Worm (Caenorhabditis elegans) whole organism, late embryonic: ENCODE results near the gene lelo-2.
A peak's percentile ranks its signal among the peaks of the same experiment; 100 is the strongest.

ENCODE experiments used
- C08G9.2 ChIP-seq: sonication (generic microtip); optimal IDR thresholded peaks from 2 replicates; lab custom pipeline; 2016; ENCODE audit warnings: mild to moderate bottlenecking, missing genetic modification characterization, moderate library complexity, missing compliant biosample characterization
- K02D7.2 ChIP-seq: sonication (generic microtip); optimal IDR thresholded peaks from 2 replicates; lab custom pipeline; 2017; ENCODE audit warnings: mild to moderate bottlenecking, missing genetic modification characterization, missing compliant biosample characterization
- T23F11.4 ChIP-seq: fragments of 200-800 bp; sonication (Bioruptor generic); optimal IDR thresholded peaks from 2 replicates; lab custom pipeline; 2018; ENCODE audit warnings: mild to moderate bottlenecking, missing genetic modification characterization, missing compliant biosample characterization
- Y22D7AL.16 ChIP-seq: sonication (generic microtip); optimal IDR thresholded peaks from 2 replicates; lab custom pipeline; 2016; ENCODE audit warnings: missing genetic modification characterization, missing compliant biosample characterization
- ama-1 ChIP-seq: fragments of 150-350 bp; optimal IDR thresholded peaks from 2 replicates; lab custom pipeline; 2014
- ceh-18 ChIP-seq: sonication (generic microtip); optimal IDR thresholded peaks from 2 replicates; lab custom pipeline; 2016; ENCODE audit warnings: missing genetic modification characterization, missing compliant biosample characterization
- ceh-2 ChIP-seq: sonication (generic microtip); optimal IDR thresholded peaks from 2 replicates; lab custom pipeline; 2016; ENCODE audit warnings: missing genotype, missing genetic modification characterization, missing compliant biosample characterization
- ceh-22 ChIP-seq: sonication (generic microtip); optimal IDR thresholded peaks from 2 replicates; lab custom pipeline; 2017; ENCODE audit warnings: missing biosample characterization, missing genetic modification characterization
- ceh-31 ChIP-seq: sonication (generic microtip); optimal IDR thresholded peaks from 2 replicates; lab custom pipeline; 2016; ENCODE audit warnings: missing genetic modification characterization, missing compliant biosample characterization
- ceh-34 ChIP-seq: sonication (generic microtip); optimal IDR thresholded peaks from 2 replicates; lab custom pipeline; 2016; ENCODE audit warnings: mild to moderate bottlenecking, missing genetic modification characterization, missing compliant biosample characterization
- ceh-48 ChIP-seq: sonication (generic microtip); optimal IDR thresholded peaks from 2 replicates; lab custom pipeline; 2016; ENCODE audit warnings: missing genetic modification characterization, inconsistent platforms, missing compliant biosample characterization
- ceh-9 ChIP-seq: sonication (generic microtip); optimal IDR thresholded peaks from 2 replicates; lab custom pipeline; 2016; ENCODE audit warnings: mild to moderate bottlenecking, missing genetic modification characterization, inconsistent platforms, missing compliant biosample characterization
- che-1 ChIP-seq: sonication (generic microtip); optimal IDR thresholded peaks from 2 replicates; lab custom pipeline; 2016; ENCODE audit warnings: mild to moderate bottlenecking, missing genetic modification characterization, missing compliant biosample characterization
- dmd-4 ChIP-seq: sonication (generic microtip); optimal IDR thresholded peaks from 2 replicates; lab custom pipeline; 2016; ENCODE audit warnings: borderline replicate concordance, missing genetic modification characterization, missing compliant biosample characterization
- elt-2 ChIP-seq: sonication (generic microtip); optimal IDR thresholded peaks from 2 replicates; lab custom pipeline; 2016; ENCODE audit warnings: missing genetic modification reagents, missing genetic modification characterization, missing compliant biosample characterization
- ets-4 ChIP-seq: sonication (generic microtip); optimal IDR thresholded peaks from 2 replicates; lab custom pipeline; 2016; ENCODE audit warnings: missing genetic modification characterization, missing compliant biosample characterization
- eyg-1 ChIP-seq: sonication (generic microtip); optimal IDR thresholded peaks from 2 replicates; lab custom pipeline; 2016; ENCODE audit warnings: missing genotype, missing genetic modification characterization, missing compliant biosample characterization
- fkh-10 ChIP-seq: fragments of 150-350 bp; optimal IDR thresholded peaks from 2 replicates; lab custom pipeline; 2014; ENCODE audit warnings: missing biosample characterization, missing genetic modification reagents, missing genetic modification characterization
- fkh-6 ChIP-seq: sonication (generic microtip); optimal IDR thresholded peaks from 2 replicates; lab custom pipeline; 2016; ENCODE audit warnings: missing genetic modification characterization, missing compliant biosample characterization
- gmeb-2 ChIP-seq: sonication (generic microtip); optimal IDR thresholded peaks from 2 replicates; lab custom pipeline; 2016; ENCODE audit warnings: missing genetic modification characterization, inconsistent platforms, missing compliant biosample characterization
- hlh-13 ChIP-seq: fragments of 200-800 bp; sonication (Bioruptor generic); optimal IDR thresholded peaks from 2 replicates; lab custom pipeline; 2018; ENCODE audit warnings: mild to moderate bottlenecking, missing genetic modification characterization, missing compliant biosample characterization
- hlh-30 ChIP-seq: sonication (generic microtip); optimal IDR thresholded peaks from 2 replicates; lab custom pipeline; 2017; ENCODE audit warnings: antibody characterized with exemption, missing genetic modification characterization, missing compliant biosample characterization; ENCODE audit not compliant: insufficient read depth
- hlh-6 ChIP-seq: sonication (generic microtip); optimal IDR thresholded peaks from 2 replicates; lab custom pipeline; 2016; ENCODE audit warnings: missing genotype, missing genetic modification characterization, missing compliant biosample characterization
- lin-11 ChIP-seq: fragments of 200-800 bp; sonication (Bioruptor generic); optimal IDR thresholded peaks from 2 replicates; lab custom pipeline; 2018; ENCODE audit warnings: mild to moderate bottlenecking, missing genetic modification characterization, missing compliant biosample characterization
- madf-2 ChIP-seq: sonication (generic microtip); optimal IDR thresholded peaks from 2 replicates; lab custom pipeline; 2017; ENCODE audit warnings: missing genetic modification characterization, missing compliant biosample characterization
- nfya-1 ChIP-seq: sonication (generic microtip); optimal IDR thresholded peaks from 2 replicates; lab custom pipeline; 2017; ENCODE audit warnings: missing genetic modification characterization, mild to moderate bottlenecking, missing compliant biosample characterization, antibody characterized with exemption, moderate library complexity
- nhr-11 ChIP-seq: fragments of 150-350 bp; optimal IDR thresholded peaks from 2 replicates; lab custom pipeline; 2014; ENCODE audit warnings: missing biosample characterization, missing genetic modification characterization
- odd-2 ChIP-seq: sonication (generic microtip); optimal IDR thresholded peaks from 2 replicates; lab custom pipeline; 2017; ENCODE audit warnings: antibody characterized with exemption, mild to moderate bottlenecking, missing genetic modification characterization, missing compliant biosample characterization
- pat-9 ChIP-seq: fragments of 200-800 bp; sonication (Bioruptor generic); optimal IDR thresholded peaks from 2 replicates; lab custom pipeline; 2018; ENCODE audit warnings: mild to moderate bottlenecking, missing genetic modification characterization, moderate library complexity, missing compliant biosample characterization
- pha-2 ChIP-seq: sonication (generic microtip); optimal IDR thresholded peaks from 2 replicates; lab custom pipeline; 2017; ENCODE audit warnings: mild to moderate bottlenecking, missing genetic modification characterization, missing compliant biosample characterization
- pros-1 ChIP-seq: fragments of 150-350 bp; optimal IDR thresholded peaks from 2 replicates; lab custom pipeline; 2014; ENCODE audit warnings: missing biosample characterization, missing genetic modification reagents, missing genetic modification characterization
- rnt-1 ChIP-seq: sonication (generic microtip); optimal IDR thresholded peaks from 2 replicates; lab custom pipeline; 2016; ENCODE audit warnings: missing genetic modification characterization, missing compliant biosample characterization
- sdc-2 ChIP-seq: sonication (generic microtip); optimal IDR thresholded peaks from 2 replicates; lab custom pipeline; 2016; ENCODE audit warnings: missing genotype, missing genetic modification characterization, missing compliant biosample characterization
- sox-4 ChIP-seq: sonication (generic microtip); optimal IDR thresholded peaks from 2 replicates; lab custom pipeline; 2017; ENCODE audit warnings: mild to moderate bottlenecking, missing genetic modification characterization, inconsistent platforms, missing compliant biosample characterization
- syd-9 ChIP-seq: sonication (generic microtip); optimal IDR thresholded peaks from 2 replicates; lab custom pipeline; 2016; ENCODE audit warnings: mild to moderate bottlenecking, missing genetic modification characterization, moderate library complexity, missing compliant biosample characterization
- tbx-7 ChIP-seq: sonication (generic microtip); optimal IDR thresholded peaks from 2 replicates; lab custom pipeline; 2016; ENCODE audit warnings: missing genotype, missing genetic modification characterization, missing compliant biosample characterization
- ttx-3 ChIP-seq: sonication (generic microtip); optimal IDR thresholded peaks from 2 replicates; lab custom pipeline; 2016; ENCODE audit warnings: missing genetic modification reagents, missing genetic modification characterization, missing compliant biosample characterization
- unc-3 ChIP-seq, 2 experiments: fragments of 200-800 bp in 1 of 2; sonication (Bioruptor generic) in 1 of 2; sonication (generic microtip) in 1 of 2; conservative IDR thresholded peaks in 1 of 2; optimal IDR thresholded peaks in 1 of 2; 2 replicates each; pipeline versions ENCODE4 v1.3.6 to Lab custom; 2016 to 2022; ENCODE audit warnings: missing compliant biosample characterization in 2 of 2, missing genetic modification characterization in 2 of 2, missing genetic modification reagents in 1 of 2
- unc-42 ChIP-seq: sonication (generic microtip); optimal IDR thresholded peaks from 2 replicates; lab custom pipeline; 2016; ENCODE audit warnings: missing genotype, missing genetic modification characterization, missing compliant biosample characterization
- zip-5 ChIP-seq: sonication (generic microtip); optimal IDR thresholded peaks from 2 replicates; lab custom pipeline; 2016; ENCODE audit warnings: missing genetic modification characterization, missing compliant biosample characterization
- ztf-16 ChIP-seq: sonication (generic microtip); optimal IDR thresholded peaks from 2 replicates; lab custom pipeline; 2017; ENCODE audit warnings: missing genetic modification characterization, missing compliant biosample characterization

The lelo-2 gene

ce11 chrIII:1424305-1424704 lies 2.7 kb downstream of the lelo-2 start (continued):
- peak; percentile 55 for TF ChIP-seq ttx-3 (tag; lab: Kevin White, UChicago)
- TF ChIP-seq pros-1 = no peak
- peak; percentile 63 for TF ChIP-seq elt-2 (tag; lab: Kevin White, UChicago)
- TF ChIP-seq eyg-1 (tag; lab: Kevin White, UChicago) = no peak
- peak; percentile 45 for TF ChIP-seq dmd-4
- peak; percentile 73 for TF ChIP-seq fkh-6 (tag; lab: Kevin White, UChicago)
- TF ChIP-seq pat-9 (tag; lab: Kevin White, UChicago) = peak; percentile 40
- TF ChIP-seq zip-5 (tag; lab: Kevin White, UChicago) = no peak
- TF ChIP-seq ceh-2 (tag; lab: Kevin White, UChicago) = peak; percentile 10
- TF ChIP-seq ceh-31 = peak; percentile 57
- no peak for TF ChIP-seq syd-9 (tag; lab: Kevin White, UChicago)
- peak; percentile 76 for TF ChIP-seq che-1 (tag; lab: Kevin White, UChicago)
- TF ChIP-seq unc-3 (GFP tag; conservative IDR thresholded peaks at IDR 0.05; lab: Robert Waterston, UW) = peak; percentile 75
- TF ChIP-seq unc-3 (tag; optimal IDR thresholded peaks at IDR 0.05; lab: Kevin White, UChicago) = peak; percentile 48
- peak; percentile 37 for TF ChIP-seq unc-42 (tag; lab: Kevin White, UChicago)
- TF ChIP-seq ceh-9 (tag; lab: Kevin White, UChicago) = peak; percentile 38

DNA sequence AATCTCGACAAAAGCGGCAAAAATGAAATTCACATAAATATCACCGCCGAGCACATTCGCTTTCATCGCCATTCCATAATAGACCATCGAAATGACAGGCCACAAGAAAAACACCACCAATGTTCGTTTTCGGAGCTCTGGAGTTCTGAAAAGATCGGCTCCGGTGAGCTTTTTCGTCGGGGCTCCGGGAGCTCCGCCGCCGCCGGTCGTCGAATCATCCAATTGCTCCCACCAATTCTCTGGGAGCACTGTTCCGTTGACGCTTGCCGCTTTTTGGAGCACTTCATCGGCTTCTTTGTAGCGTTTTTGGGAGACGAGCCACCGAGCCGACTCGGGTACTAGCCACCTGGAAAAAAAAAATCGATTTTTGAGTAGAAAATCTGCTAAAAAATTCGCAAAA lies 5.6 kb downstream of the lelo-2 start:
- TF ChIP-seq ets-4 (tag; lab: Kevin White, UChicago) (no peak), lin-11 (tag; lab: Kevin White, UChicago) (no peak), ceh-18 (tag; lab: Kevin White, UChicago) (no peak), tbx-7 (tag; lab: Kevin White, UChicago) (no peak), fkh-10 (GFP tag; lab: Kevin White, UChicago) (no peak), hlh-13 (no peak), pha-2 (tag; lab: Kevin White, UChicago) (no peak), ama-1 (lab: Kevin White, UChicago) (no peak), sox-4 (tag; lab: Kevin White, UChicago) (no peak), K02D7.2 (tag; lab: Kevin White, UChicago) (no peak), C08G9.2 (tag; lab: Kevin White, UChicago) (no peak), ceh-48 (no peak)
- TF ChIP-seq, all 69 proteins: peak for 0

DNA sequence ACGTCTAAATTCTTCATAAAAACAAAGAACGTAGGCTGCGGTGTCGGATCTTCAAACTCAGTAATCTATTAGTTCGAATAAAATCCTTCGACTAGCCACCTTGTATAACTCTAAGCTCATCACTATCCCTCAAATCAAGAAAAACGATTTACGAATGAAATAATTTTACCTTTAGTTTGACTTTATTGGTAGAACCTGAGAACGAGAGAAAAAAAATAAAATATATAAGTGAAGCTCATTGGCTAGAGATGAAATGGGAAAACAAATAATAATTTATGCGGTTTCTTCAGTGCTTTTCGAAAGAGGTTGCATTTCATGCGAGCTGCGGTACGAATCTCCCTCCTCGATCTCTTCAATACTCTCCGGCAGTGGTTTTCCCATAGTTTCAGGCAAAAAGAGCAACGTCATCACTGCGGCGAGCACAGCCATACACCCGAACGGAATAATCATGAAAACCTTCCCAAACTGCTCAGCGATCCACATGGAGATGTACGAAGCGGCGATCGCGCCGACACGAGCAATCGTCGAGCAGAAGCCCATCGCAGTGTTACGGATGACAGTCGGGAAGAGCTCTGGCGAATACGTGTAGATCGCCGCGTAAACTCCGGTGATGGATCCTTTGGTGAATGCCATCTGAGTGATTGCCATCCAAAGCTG lies 7.2 kb downstream of the lelo-2 start:
- TF ChIP-seq T23F11.4 (GFP tag; lab: Kevin White, UChicago) = no peak
- no peak for TF ChIP-seq hlh-6 (tag; lab: Kevin White, UChicago)
- no peak for TF ChIP-seq zip-5 (tag; lab: Kevin White, UChicago)
- no peak for TF ChIP-seq pros-1
- peak; percentile 29 for TF ChIP-seq ama-1 (lab: Kevin White, UChicago)
- TF ChIP-seq hlh-13 = no peak

DNA sequence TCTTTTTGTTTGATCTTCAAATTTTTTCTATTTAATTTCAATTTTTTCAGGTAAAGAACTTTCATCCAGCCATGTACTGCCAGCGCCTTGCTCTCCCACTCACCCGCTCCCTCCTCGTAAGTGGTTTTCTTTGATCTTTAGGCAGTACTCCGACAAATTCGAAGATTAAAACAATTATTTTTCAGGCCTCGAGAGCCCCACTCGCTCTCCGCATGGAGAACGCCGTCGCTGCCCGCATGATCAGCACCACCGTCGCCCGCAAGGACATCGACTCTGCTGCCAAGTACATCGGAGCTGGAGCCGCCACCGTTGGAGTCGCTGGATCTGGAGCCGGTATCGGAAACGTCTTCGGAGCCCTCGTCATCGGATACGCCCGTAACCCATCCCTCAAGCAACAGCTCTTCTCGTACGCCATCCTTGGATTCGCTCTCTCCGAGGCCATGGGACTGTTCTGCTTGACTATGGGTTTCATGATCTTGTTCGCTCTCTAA lies 7.8 kb downstream of the lelo-2 start, which contains the start of gene Y82E9BR.3:
Gene Y82E9BR.3, plus strand, starts transcription at position 51 of the 491 bp plus-strand sequence.
- TF ChIP-seq rnt-1 = no peak
- no peak for TF ChIP-seq nfya-1
- no peak for TF ChIP-seq ztf-16 (tag; lab: Kevin White, UChicago)
- no peak for TF ChIP-seq ttx-3 (tag; lab: Kevin White, UChicago)
- TF ChIP-seq sdc-2 (tag; lab: Kevin White, UChicago) = no peak
- TF ChIP-seq che-1 (tag; lab: Kevin White, UChicago) = no peak
- TF ChIP-seq ceh-22 (tag; lab: Kevin White, UChicago) = no peak
- no peak for TF ChIP-seq ceh-34 (tag; lab: Kevin White, UChicago)
- TF ChIP-seq gmeb-2 (tag; lab: Kevin White, UChicago) = no peak
- TF ChIP-seq ama-1 (lab: Kevin White, UChicago) = no peak
- TF ChIP-seq madf-2 = no peak
- no peak for TF ChIP-seq nhr-11 (tag; lab: Kevin White, UChicago)
- no peak for TF ChIP-seq hlh-6 (tag; lab: Kevin White, UChicago)
- no peak for TF ChIP-seq unc-42 (tag; lab: Kevin White, UChicago)
- TF ChIP-seq hlh-30 (tag; lab: Kevin White, UChicago) = no peak
- no peak for TF ChIP-seq Y22D7AL.16
- no peak for TF ChIP-seq odd-2
- TF ChIP-seq, all 69 proteins: peak for 0
